Fruit fly (Drosophila melanogaster) whole organism, embryonic: ENCODE data around the gene Usp30.

Source experiments
- BtbVII ChIP-seq: fragments of 200-800 bp; sonication (Bioruptor generic); optimal IDR thresholded peaks from 3 replicates; lab custom pipeline; 2017; ENCODE audit warnings: missing biosample characterization, mild to moderate bottlenecking, missing genetic modification characterization
- CG10209 ChIP-seq: fragments of 200-800 bp; sonication (Bioruptor generic); optimal IDR thresholded peaks from 3 replicates; lab custom pipeline; 2017; ENCODE audit warnings: missing biosample characterization, mild to moderate bottlenecking, missing genetic modification characterization, missing genetic modification reagents
- CG10267 ChIP-seq: fragments of 200-800 bp; sonication (Bioruptor generic); optimal IDR thresholded peaks from 2 replicates; lab custom pipeline; 2018; ENCODE audit warnings: missing biosample characterization, mild to moderate bottlenecking, missing genetic modification characterization, moderate library complexity
- CG12219 ChIP-seq: fragments of 200-800 bp; sonication (Bioruptor generic); optimal IDR thresholded peaks from 3 replicates; lab custom pipeline; 2018; ENCODE audit warnings: missing biosample characterization, mild to moderate bottlenecking, missing genetic modification characterization
- CG1233 ChIP-seq: fragments of 200-800 bp; sonication (Bioruptor generic); optimal IDR thresholded peaks from 4 replicates; lab custom pipeline; 2018; ENCODE audit warnings: missing biosample characterization, mild to moderate bottlenecking, missing genetic modification characterization
- CG12769 ChIP-seq: fragments of 200-800 bp; sonication (Bioruptor generic); optimal IDR thresholded peaks from 2 replicates; lab custom pipeline; 2019; ENCODE audit warnings: missing biosample characterization, mild to moderate bottlenecking, missing genetic modification characterization, moderate library complexity
- CG14050 ChIP-seq: fragments of 200-800 bp; sonication (Bioruptor generic); IDR thresholded peaks from 3 replicates; pipeline ENCODE4 v1.3.6; 2022; ENCODE audit warnings: missing biosample characterization, missing genetic modification characterization
- CG15011 ChIP-seq: fragments of 200-800 bp; sonication (Bioruptor generic); optimal IDR thresholded peaks from 3 replicates; lab custom pipeline; 2018; ENCODE audit warnings: missing biosample characterization, mild to moderate bottlenecking, missing genetic modification characterization
- CG15073 ChIP-seq: fragments of 200-800 bp; sonication (Bioruptor generic); optimal IDR thresholded peaks from 2 replicates; lab custom pipeline; 2016; ENCODE audit warnings: missing biosample characterization, missing genetic modification characterization
- CG15479 ChIP-seq: fragments of 200-800 bp; sonication (Bioruptor generic); optimal IDR thresholded peaks from 3 replicates; lab custom pipeline; 2019; ENCODE audit warnings: missing biosample characterization, mild to moderate bottlenecking, missing genetic modification characterization, moderate library complexity
- CG15514 ChIP-seq: fragments of 200-800 bp; sonication (Bioruptor generic); optimal IDR thresholded peaks from 3 replicates; lab custom pipeline; 2017; ENCODE audit warnings: missing biosample characterization, missing genetic modification characterization, mild to moderate bottlenecking, moderate library complexity, missing genetic modification reagents
- CG15601 ChIP-seq: fragments of 200-800 bp; sonication (Bioruptor generic); optimal IDR thresholded peaks from 3 replicates; lab custom pipeline; 2019; ENCODE audit warnings: missing biosample characterization, mild to moderate bottlenecking, missing genetic modification characterization, moderate library complexity
- CG16815 ChIP-seq: fragments of 200-800 bp; sonication (Bioruptor generic); optimal IDR thresholded peaks from 3 replicates; lab custom pipeline; 2017; ENCODE audit warnings: missing biosample characterization, mild to moderate bottlenecking, missing genetic modification characterization
- CG16863 ChIP-seq: fragments of 200-800 bp; sonication (Bioruptor generic); optimal IDR thresholded peaks from 3 replicates; lab custom pipeline; 2016; ENCODE audit warnings: missing biosample characterization, missing genetic modification characterization
- CG18764 ChIP-seq: fragments of 200-800 bp; sonication (Bioruptor generic); optimal IDR thresholded peaks from 3 replicates; lab custom pipeline; 2016; ENCODE audit warnings: missing biosample characterization, missing genetic modification characterization
- CG2120 ChIP-seq: fragments of 200-800 bp; sonication (Bioruptor generic); optimal IDR thresholded peaks from 3 replicates; lab custom pipeline; 2016; ENCODE audit warnings: missing biosample characterization, missing genetic modification characterization
- CG2129 ChIP-seq: fragments of 200-800 bp; sonication (Bioruptor generic); IDR thresholded peaks from 2 replicates; pipeline ENCODE4 v1.3.6; 2022; ENCODE audit warnings: missing biosample characterization, missing genetic modification characterization; ENCODE audit not compliant: partially characterized antibody
- CG2678 ChIP-seq: fragments of 200-800 bp; sonication (Bioruptor generic); optimal IDR thresholded peaks from 3 replicates; lab custom pipeline; 2019; ENCODE audit warnings: missing biosample characterization, mild to moderate bottlenecking, missing genetic modification characterization, moderate library complexity
- CG30020 ChIP-seq: fragments of 200-800 bp; optimal IDR thresholded peaks from 2 replicates; lab custom pipeline; 2019; ENCODE audit warnings: missing biosample characterization, mild to moderate bottlenecking, missing genetic modification characterization, moderate library complexity
- CG5180 ChIP-seq: fragments of 200-800 bp; sonication (Bioruptor generic); optimal IDR thresholded peaks from 3 replicates; lab custom pipeline; 2017; ENCODE audit warnings: missing biosample characterization, missing genetic modification characterization, mild to moderate bottlenecking, moderate library complexity, missing genetic modification reagents
- CG6791 ChIP-seq: fragments of 200-800 bp; sonication (Bioruptor generic); IDR thresholded peaks from 3 replicates; pipeline ENCODE4 v1.3.6; 2022; ENCODE audit warnings: missing biosample characterization, missing genetic modification characterization; ENCODE audit not compliant: partially characterized antibody
- CG7839 ChIP-seq: fragments of 200-800 bp; sonication (Bioruptor generic); optimal IDR thresholded peaks from 3 replicates; lab custom pipeline; 2018; ENCODE audit warnings: missing biosample characterization, mild to moderate bottlenecking, missing genetic modification characterization, moderate library complexity
- CG7987 ChIP-seq: fragments of 200-800 bp; sonication (Bioruptor generic); optimal IDR thresholded peaks from 2 replicates; lab custom pipeline; 2018; ENCODE audit warnings: missing biosample characterization, mild to moderate bottlenecking, missing genetic modification characterization, moderate library complexity
- CG9437 ChIP-seq: fragments of 200-800 bp; sonication (Bioruptor generic); optimal IDR thresholded peaks from 2 replicates; lab custom pipeline; 2018; ENCODE audit warnings: missing biosample characterization, mild to moderate bottlenecking, missing genetic modification characterization
- CHES-1-like ChIP-seq: fragments of 200-800 bp; sonication (Bioruptor generic); optimal IDR thresholded peaks from 2 replicates; lab custom pipeline; 2016; ENCODE audit warnings: missing biosample characterization, missing genetic modification characterization
- CTCF ChIP-seq: fragments of 200-800 bp; sonication (Bioruptor generic); optimal IDR thresholded peaks from 2 replicates; lab custom pipeline; 2017; ENCODE audit warnings: missing biosample characterization, mild to moderate bottlenecking, missing genetic modification characterization, moderate library complexity
- CrebB ChIP-seq: fragments of 200-800 bp; sonication (Bioruptor generic); optimal IDR thresholded peaks from 3 replicates; lab custom pipeline; 2018; ENCODE audit warnings: missing biosample characterization, mild to moderate bottlenecking, missing genetic modification characterization
- Ets97D ChIP-seq: fragments of 200-800 bp; sonication (Bioruptor generic); optimal IDR thresholded peaks from 3 replicates; lab custom pipeline; 2016; ENCODE audit warnings: missing biosample characterization, missing genetic modification characterization
- Gsc ChIP-seq: fragments of 200-800 bp; sonication (Bioruptor generic); IDR thresholded peaks from 2 replicates; pipeline ENCODE4 v1.3.6; 2022; ENCODE audit warnings: missing biosample characterization, missing genetic modification characterization
- MTF-1 ChIP-seq: fragments of 200-800 bp; sonication (Bioruptor generic); optimal IDR thresholded peaks from 2 replicates; lab custom pipeline; 2018; ENCODE audit warnings: missing biosample characterization, mild to moderate bottlenecking, missing genetic modification characterization, borderline replicate concordance
- NK7.1 ChIP-seq: fragments of 200-800 bp; sonication (Bioruptor generic); optimal IDR thresholded peaks from 3 replicates; lab custom pipeline; 2016; ENCODE audit warnings: missing biosample characterization, missing genetic modification characterization
- Rx ChIP-seq: fragments of 200-800 bp; sonication (Bioruptor generic); IDR thresholded peaks from 2 replicates; pipeline ENCODE4 v1.3.6; 2022; ENCODE audit warnings: missing biosample characterization, missing genetic modification characterization
- Sox102F ChIP-seq: fragments of 200-800 bp; sonication (Bioruptor generic); optimal IDR thresholded peaks from 2 replicates; lab custom pipeline; 2018; ENCODE audit warnings: missing biosample characterization, mild to moderate bottlenecking, missing genetic modification characterization, moderate library complexity
- Stat92E ChIP-seq, 3 experiments: fragments of >200 bp in 2 of 3; fragments of 200-800 bp in 1 of 3; sonication (Bioruptor generic) in 1 of 3; optimal IDR thresholded peaks; 2 replicates each; lab custom pipeline; 2017 to 2019; ENCODE audit warnings: missing biosample characterization in 3 of 3, missing genetic modification characterization in 3 of 3, mild to moderate bottlenecking in 1 of 3, moderate library complexity in 1 of 3
- Usf ChIP-seq: fragments of 200-800 bp; sonication (Bioruptor generic); optimal IDR thresholded peaks from 2 replicates; lab custom pipeline; 2017; ENCODE audit warnings: missing genotype, missing biosample characterization, missing genetic modification characterization
- ash1 ChIP-seq: fragments of 200-800 bp; sonication (Bioruptor generic); optimal IDR thresholded peaks from 2 replicates; lab custom pipeline; 2018; ENCODE audit warnings: missing biosample characterization, mild to moderate bottlenecking, missing genetic modification characterization
- cwo ChIP-seq: fragments of 200-800 bp; sonication (Bioruptor generic); optimal IDR thresholded peaks from 3 replicates; lab custom pipeline; 2017; ENCODE audit warnings: missing biosample characterization, missing genetic modification characterization, mild to moderate bottlenecking, moderate library complexity, missing genetic modification reagents
- esg ChIP-seq: fragments of 200-800 bp; sonication (Bioruptor generic); conservative IDR thresholded peaks from 2 replicates; pipeline ENCODE4 v1.3.6; 2022; ENCODE audit warnings: missing biosample characterization, missing genetic modification characterization
- ewg ChIP-seq: fragments of 200-800 bp; sonication (Bioruptor generic); optimal IDR thresholded peaks from 3 replicates; lab custom pipeline; 2017; ENCODE audit warnings: mild to moderate bottlenecking, missing biosample characterization, missing genetic modification reagents, missing genetic modification characterization
- fd102C ChIP-seq: fragments of 200-800 bp; sonication (Bioruptor generic); optimal IDR thresholded peaks from 2 replicates; lab custom pipeline; 2018; ENCODE audit warnings: missing biosample characterization, mild to moderate bottlenecking, missing genetic modification characterization, moderate library complexity
- hb ChIP-seq: fragments of 200-800 bp; sonication (Bioruptor generic); IDR thresholded peaks from 3 replicates; pipeline ENCODE4 v1.3.6; 2022; ENCODE audit warnings: missing biosample characterization, missing genetic modification characterization; ENCODE audit not compliant: partially characterized antibody
- insv ChIP-seq, 2 experiments: fragments of 200-800 bp; sonication (Bioruptor generic); optimal IDR thresholded peaks; 3 replicates each; lab custom pipeline; 2016 to 2018; ENCODE audit warnings: missing biosample characterization in 2 of 2, missing genetic modification characterization in 2 of 2
- pan ChIP-seq, 4 experiments: fragments of >200 bp in 3 of 4; fragments of 200-800 bp in 1 of 4; sonication (Bioruptor generic) in 1 of 4; optimal IDR thresholded peaks in 3 of 4; IDR thresholded peaks in 1 of 4; 2 replicates each; pipeline versions ENCODE4 v1.3.6 to Lab custom; 2017 to 2022; ENCODE audit warnings: missing biosample characterization in 2 of 4, missing genetic modification characterization in 2 of 4, mixed read lengths in 1 of 4
- pfk ChIP-seq: fragments of 200-800 bp; sonication (Bioruptor generic); optimal IDR thresholded peaks from 2 replicates; lab custom pipeline; 2018; ENCODE audit warnings: missing biosample characterization, mild to moderate bottlenecking, missing genetic modification characterization, moderate library complexity
- run ChIP-seq: fragments of 200-800 bp; sonication (Bioruptor generic); optimal IDR thresholded peaks from 3 replicates; lab custom pipeline; 2018; ENCODE audit warnings: missing biosample characterization, mild to moderate bottlenecking, missing genetic modification characterization
- shn ChIP-seq: fragments of 200-800 bp; sonication (Bioruptor generic); optimal IDR thresholded peaks from 3 replicates; lab custom pipeline; 2016; ENCODE audit warnings: missing biosample characterization, missing genetic modification characterization
- trem ChIP-seq: fragments of 200-800 bp; optimal IDR thresholded peaks from 3 replicates; lab custom pipeline; 2019; ENCODE audit warnings: missing biosample characterization, mild to moderate bottlenecking, missing genetic modification characterization, moderate library complexity
- tup ChIP-seq: fragments of 200-800 bp; sonication (Bioruptor generic); optimal IDR thresholded peaks from 2 replicates; lab custom pipeline; 2016; ENCODE audit warnings: missing biosample characterization, mild to moderate bottlenecking, missing genetic modification characterization, moderate library complexity
- usp ChIP-seq: fragments of >200 bp; optimal IDR thresholded peaks from 2 replicates; lab custom pipeline; 2017; ENCODE audit warnings: missing biosample characterization, missing genetic modification characterization
- zfh2 ChIP-seq: fragments of 200-800 bp; sonication (Bioruptor generic); optimal IDR thresholded peaks from 2 replicates; lab custom pipeline; 2016; ENCODE audit warnings: missing biosample characterization, missing genetic modification characterization

Usp30 gene

DNA sequence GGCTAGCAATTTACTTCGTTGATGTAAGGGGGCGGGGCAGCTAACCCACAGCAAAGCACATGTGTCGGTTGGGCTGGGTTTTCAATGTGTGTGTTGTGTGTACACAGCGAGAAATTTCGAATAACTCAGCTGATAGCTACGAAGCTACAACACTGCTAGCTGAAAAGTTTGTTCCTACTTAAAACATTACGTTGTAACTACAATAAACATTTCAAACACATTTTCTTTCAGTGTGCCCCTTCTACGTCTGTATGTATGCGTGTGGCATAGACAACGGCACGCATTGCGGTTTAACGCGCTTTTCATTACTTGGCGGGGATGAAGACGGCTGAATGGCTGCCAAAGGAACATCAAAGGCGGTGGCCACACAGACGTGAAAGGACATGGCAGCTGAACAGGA, 32.0 kb downstream of the Usp30 start (continued):
- TF ChIP-seq CG18764 (GFP tag; lab: Kevin White, UChicago) (no peak), CG15479 (no peak), CG15073 (GFP tag; lab: Kevin White, UChicago) (no peak), CG2129 (GFP tag; lab: Robert Waterston, UW) (no peak), zfh2 (GFP tag; lab: Kevin White, UChicago) (no peak), CG10267 (tag; lab: Kevin White, UChicago) (no peak), Ets97D (GFP tag; lab: Kevin White, UChicago) (no peak), CG9437 (GFP tag; lab: Kevin White, UChicago) (no peak), CG10209 (GFP tag; lab: Kevin White, UChicago) (no peak), fd102C (GFP tag; lab: Kevin White, UChicago) (no peak), pfk (no peak), ash1 (no peak), CG12219 (peak; percentile 12), tup (GFP tag; lab: Kevin White, UChicago) (no peak), esg (GFP tag; lab: Robert Waterston, UW) (no peak; the same call in 1 of the 2 replicates), trem (no peak), shn (GFP tag; lab: Kevin White, UChicago) (no peak), Sox102F (GFP tag; lab: Kevin White, UChicago) (peak; percentile 34), MTF-1 (GFP tag; lab: Kevin White, UChicago) (no peak), CG6791 (GFP tag; lab: Robert Waterston, UW) (no peak), ewg (GFP tag; lab: Kevin White, UChicago) (no peak), cwo (GFP tag; lab: Kevin White, UChicago) (peak; percentile 25), Stat92E (GFP tag; optimal IDR thresholded peaks at IDR 0.05; lab: Kevin White, UChicago) (no peak), CG12769 (tag; lab: Kevin White, UChicago) (peak; percentile 60), CG16863 (GFP tag; lab: Kevin White, UChicago) (no peak), CTCF (GFP tag; lab: Kevin White, UChicago) (no peak), CG30020 (tag; lab: Kevin White, UChicago) (no peak), CG7839 (peak; percentile 57), BtbVII (no peak), NK7.1 (no peak), Usf (GFP tag; lab: Kevin White, UChicago) (no peak), CG5180 (no peak), insv (GFP tag; optimal IDR thresholded peaks at IDR 0.05; lab: Kevin White, UChicago) (no peak), Rx (GFP tag; lab: Robert Waterston, UW) (no peak), Gsc (GFP tag; lab: Robert Waterston, UW) (no peak), run (tag; lab: Kevin White, UChicago) (no peak), CG15011 (no peak), CHES-1-like (GFP tag; lab: Kevin White, UChicago) (no peak), CrebB (tag; lab: Kevin White, UChicago) (no peak), CG15601 (tag; lab: Kevin White, UChicago) (no peak), hb (no peak), CG1233 (no peak), CG2120 (GFP tag; lab: Kevin White, UChicago) (peak; percentile 56), CG14050 (GFP tag; lab: Robert Waterston, UW) (no peak), CG2678 (peak; percentile 51), CG15514 (GFP tag; lab: Kevin White, UChicago) (peak; percentile 6), pan (optimal IDR thresholded peaks at IDR 0.05; lab: Kevin White, UChicago) (no peak), pan (GFP tag; optimal IDR thresholded peaks at IDR 0.05 in 1 of 2, IDR thresholded peaks at IDR 0.05 in 1 of 2) (peak in 1 of 2 experiments; percentile 51), CG16815 (no peak), usp (GFP tag; lab: Kevin White, UChicago) (no peak), CG7987 (GFP tag; lab: Kevin White, UChicago) (no peak)
